Worm (Caenorhabditis elegans): ENCODE results near the gene nhr-36.

The nhr-36 gene

ce11 chrV:9212499-9212898 is 48.9 kb downstream of the nhr-36 start (continued):
- no peak for TF ChIP-seq ztf-4 (tag; optimal IDR thresholded peaks at IDR 0.05)
- peak; percentile 54 for TF ChIP-seq hmg-11 (tag; optimal IDR thresholded peaks at IDR 0.05)

- TF ChIP-seq lin-15B (tag; optimal IDR thresholded peaks at IDR 0.05) (no peak), hmg-11 (tag; optimal IDR thresholded peaks at IDR 0.05) (peak; percentile 47), nfya-1 (tag; optimal IDR thresholded peaks at IDR 0.05; ENCODE audit: insufficient read depth) (peak; percentile 27), unc-62 (GFP tag; optimal IDR thresholded peaks at IDR 0.05) (no peak)
Measured at ce11 chrV:9208878-9209277, 52.5 kb downstream of the nhr-36 start.

Data from whole organism, L3 larva.